Worm (Caenorhabditis elegans) whole organism, L4 larva: ENCODE data around the gene ZC477.3.

Source experiments
- D1046.2 ChIP-seq: fragments of 200-800 bp; sonication (Bioruptor generic); IDR thresholded peaks from 2 replicates; pipeline ENCODE4 v1.3.6; 2022; ENCODE audit warnings: missing genetic modification characterization, missing compliant biosample characterization
- F10B5.3 ChIP-seq: sonication (generic microtip); optimal IDR thresholded peaks from 2 replicates; lab custom pipeline; 2016; ENCODE audit warnings: mild to moderate bottlenecking, missing genetic modification characterization, missing compliant biosample characterization
- F26F4.8 ChIP-seq: fragments of 200-800 bp; sonication (Bioruptor generic); conservative IDR thresholded peaks from 2 replicates; pipeline ENCODE4 v1.3.6; 2022; ENCODE audit warnings: missing genetic modification characterization, missing compliant biosample characterization
- F37D6.2 ChIP-seq: sonication (generic microtip); optimal IDR thresholded peaks from 2 replicates; lab custom pipeline; 2016; ENCODE audit warnings: mild to moderate bottlenecking, missing genetic modification characterization, missing compliant biosample characterization
- F44E2.7 ChIP-seq: fragments of 200-800 bp; sonication (Bioruptor generic); IDR thresholded peaks from 2 replicates; pipeline ENCODE4 v2.1.2; 2022; ENCODE audit warnings: missing genetic modification characterization, missing compliant biosample characterization
- F49E8.2 ChIP-seq: sonication (generic microtip); optimal IDR thresholded peaks from 2 replicates; lab custom pipeline; 2016; ENCODE audit warnings: missing compliant biosample characterization, mild to moderate bottlenecking, missing genetic modification characterization, borderline replicate concordance
- R02D3.7 ChIP-seq: fragments of 150-350 bp; sonication (generic microtip); optimal IDR thresholded peaks from 3 replicates; lab custom pipeline; 2014; ENCODE audit warnings: missing biosample characterization, missing genetic modification characterization
- T26A8.4 ChIP-seq: fragments of 200-800 bp; sonication (Bioruptor generic); IDR thresholded peaks from 2 replicates; pipeline ENCODE4 v1.3.6; 2022; ENCODE audit warnings: missing genetic modification characterization, missing compliant biosample characterization
- Y48G9A.11 ChIP-seq: fragments of 200-800 bp; sonication (Bioruptor generic); IDR thresholded peaks from 2 replicates; pipeline ENCODE4 v1.3.6; 2022; ENCODE audit warnings: missing genetic modification reagents, missing genetic modification characterization, missing compliant biosample characterization
- ZK337.2 ChIP-seq: fragments of 200-800 bp; sonication (Bioruptor generic); IDR thresholded peaks from 2 replicates; pipeline ENCODE4 v1.3.6; 2022; ENCODE audit warnings: missing genetic modification reagents, missing genetic modification characterization, missing compliant biosample characterization
- aly-2 ChIP-seq: sonication (generic microtip); optimal IDR thresholded peaks from 2 replicates; lab custom pipeline; 2018; ENCODE audit warnings: missing biosample characterization, missing genetic modification characterization
- ceh-28 ChIP-seq: fragments of 150-350 bp; optimal IDR thresholded peaks from 2 replicates; lab custom pipeline; 2014; ENCODE audit warnings: missing biosample characterization, missing genetic modification reagents, missing genetic modification characterization
- ceh-32 ChIP-seq: sonication (generic microtip); optimal IDR thresholded peaks from 2 replicates; lab custom pipeline; 2016; ENCODE audit warnings: mild to moderate bottlenecking, missing genetic modification characterization, missing compliant biosample characterization; ENCODE audit not compliant: poor library complexity
- ceh-44 ChIP-seq: fragments of 200-800 bp; sonication (Bioruptor generic); IDR thresholded peaks from 2 replicates; pipeline ENCODE4 v1.3.6; 2022; ENCODE audit warnings: missing genetic modification reagents, missing genetic modification characterization, missing compliant biosample characterization
- ctbp-1 ChIP-seq: fragments of 200-800 bp; sonication (Bioruptor generic); IDR thresholded peaks from 2 replicates; pipeline ENCODE4 v1.3.6; 2022; ENCODE audit warnings: missing genetic modification reagents, missing genetic modification characterization, missing compliant biosample characterization
- daf-12 ChIP-seq: fragments of 150-350 bp; optimal IDR thresholded peaks from 2 replicates; lab custom pipeline; 2014; ENCODE audit warnings: missing biosample characterization, missing genetic modification reagents, missing genetic modification characterization
- daf-19 ChIP-seq: fragments of 200-800 bp; sonication (Bioruptor generic); conservative IDR thresholded peaks from 2 replicates; pipeline ENCODE4 v1.3.6; 2022; ENCODE audit warnings: missing genetic modification characterization, missing compliant biosample characterization
- dmd-8 ChIP-seq: fragments of 200-800 bp; sonication (Bioruptor generic); IDR thresholded peaks from 2 replicates; pipeline ENCODE4 v1.3.6; 2022; ENCODE audit warnings: missing genetic modification characterization, missing compliant biosample characterization
- dpl-1 ChIP-seq: fragments of 150-350 bp; optimal IDR thresholded peaks from 2 replicates; lab custom pipeline; 2014; ENCODE audit warnings: missing biosample characterization, missing genetic modification reagents, missing genetic modification characterization
- dve-1 ChIP-seq: sonication (generic microtip); optimal IDR thresholded peaks from 2 replicates; lab custom pipeline; 2017; ENCODE audit warnings: antibody characterized with exemption, mild to moderate bottlenecking, missing genetic modification characterization, missing compliant biosample characterization; ENCODE audit not compliant: insufficient read depth
- egl-27 ChIP-seq: sonication (generic microtip); optimal IDR thresholded peaks from 3 replicates; lab custom pipeline; 2017; ENCODE audit warnings: missing biosample characterization, missing genetic modification reagents, missing genetic modification characterization
- egl-43 ChIP-seq: fragments of 200-800 bp; sonication (Bioruptor generic); IDR thresholded peaks from 2 replicates; pipeline ENCODE4 v1.3.6; 2022; ENCODE audit warnings: missing genetic modification reagents, missing genetic modification characterization, missing compliant biosample characterization
- gei-8 ChIP-seq: fragments of 200-800 bp; sonication (Bioruptor generic); optimal IDR thresholded peaks from 2 replicates; lab custom pipeline; 2018; ENCODE audit warnings: mild to moderate bottlenecking, missing genetic modification characterization, missing compliant biosample characterization
- lin-13 ChIP-seq: fragments of 150-350 bp; optimal IDR thresholded peaks from 2 replicates; lab custom pipeline; 2014; ENCODE audit warnings: missing biosample characterization, missing genetic modification reagents, missing genetic modification characterization
- lin-15B ChIP-seq: fragments of 150-350 bp; sonication (generic microtip); optimal IDR thresholded peaks from 3 replicates; lab custom pipeline; 2014; ENCODE audit warnings: missing biosample characterization, missing genetic modification characterization
- lin-38 ChIP-seq: fragments of 200-800 bp; sonication (Bioruptor generic); IDR thresholded peaks from 2 replicates; pipeline ENCODE4 v1.3.6; 2022; ENCODE audit warnings: missing genetic modification reagents, missing genetic modification characterization, missing compliant biosample characterization
- lin-39 ChIP-seq: fragments of 150-350 bp; optimal IDR thresholded peaks from 2 replicates; lab custom pipeline; 2014; ENCODE audit warnings: missing biosample characterization, missing genetic modification reagents, missing genetic modification characterization
- madf-9 ChIP-seq: fragments of 200-800 bp; sonication (Bioruptor generic); conservative IDR thresholded peaks from 2 replicates; pipeline ENCODE4 v1.3.6; 2022; ENCODE audit warnings: missing genetic modification reagents, missing genetic modification characterization, missing compliant biosample characterization
- mdl-1 ChIP-seq, 2 experiments: fragments of 150-350 bp in 1 of 2; sonication (generic microtip) in 1 of 2; optimal IDR thresholded peaks; 2 replicates each; lab custom pipeline; 2014 to 2017; ENCODE audit warnings: missing biosample characterization in 2 of 2, missing genetic modification characterization in 2 of 2
- mxl-2 ChIP-seq: fragments of 200-800 bp; sonication (Bioruptor generic); conservative IDR thresholded peaks from 2 replicates; pipeline ENCODE4 v1.3.6; 2022; ENCODE audit warnings: missing genetic modification reagents, missing genetic modification characterization, missing compliant biosample characterization
- mxl-3 ChIP-seq: fragments of 200-800 bp; sonication (Bioruptor generic); optimal IDR thresholded peaks from 2 replicates; lab custom pipeline; 2018; ENCODE audit warnings: mild to moderate bottlenecking, missing genetic modification characterization, missing compliant biosample characterization
- nhr-237 ChIP-seq: sonication (generic microtip); optimal IDR thresholded peaks from 2 replicates; lab custom pipeline; 2017; ENCODE audit warnings: missing biosample characterization, missing genetic modification characterization
- nhr-25 ChIP-seq: sonication (generic microtip); optimal IDR thresholded peaks from 2 replicates; lab custom pipeline; 2017; ENCODE audit warnings: missing genetic modification characterization, mild to moderate bottlenecking, missing compliant biosample characterization, antibody characterized with exemption, moderate library complexity, borderline replicate concordance; ENCODE audit not compliant: insufficient read depth
- nhr-28 ChIP-seq: fragments of 150-350 bp; optimal IDR thresholded peaks from 2 replicates; lab custom pipeline; 2014; ENCODE audit warnings: missing biosample characterization, missing genetic modification characterization
- nhr-41 ChIP-seq: fragments of 200-800 bp; sonication (Bioruptor generic); IDR thresholded peaks from 2 replicates; pipeline ENCODE4 v1.3.6; 2022; ENCODE audit warnings: missing genetic modification reagents, missing genetic modification characterization, missing compliant biosample characterization
- nhr-42 ChIP-seq: fragments of 200-800 bp; sonication (Bioruptor generic); IDR thresholded peaks from 2 replicates; pipeline ENCODE4 v1.3.6; 2022; ENCODE audit warnings: missing genetic modification characterization, missing compliant biosample characterization
- nhr-48 ChIP-seq: sonication (generic microtip); optimal IDR thresholded peaks from 2 replicates; lab custom pipeline; 2016; ENCODE audit warnings: mild to moderate bottlenecking, missing genetic modification characterization, missing compliant biosample characterization
- pha-4 ChIP-seq, 2 experiments: fragments of 150-350 bp in 1 of 2; fragments of 200-800 bp in 1 of 2; sonication (Bioruptor generic) in 1 of 2; IDR thresholded peaks in 1 of 2; optimal IDR thresholded peaks in 1 of 2; 2 replicates each; pipeline versions ENCODE4 v1.3.6 to Lab custom; 2014 to 2022; ENCODE audit warnings: missing genetic modification characterization in 2 of 2, missing genetic modification reagents in 2 of 2, missing biosample characterization in 1 of 2, missing compliant biosample characterization in 1 of 2
- pqm-1 ChIP-seq: sonication (generic microtip); optimal IDR thresholded peaks from 2 replicates; lab custom pipeline; 2017; ENCODE audit warnings: missing biosample characterization, missing genetic modification characterization
- rbr-2 ChIP-seq: sonication (generic microtip); optimal IDR thresholded peaks from 2 replicates; lab custom pipeline; 2016; ENCODE audit warnings: missing genotype, missing genetic modification characterization, missing compliant biosample characterization
- saeg-2 ChIP-seq: fragments of 200-800 bp; sonication (Bioruptor generic); IDR thresholded peaks from 2 replicates; pipeline ENCODE4 v1.3.6; 2022; ENCODE audit warnings: missing genetic modification reagents, missing genetic modification characterization, missing compliant biosample characterization
- sdz-12 ChIP-seq: fragments of 200-800 bp; sonication (Bioruptor generic); optimal IDR thresholded peaks from 2 replicates; lab custom pipeline; 2018; ENCODE audit warnings: mild to moderate bottlenecking, missing genetic modification characterization, missing compliant biosample characterization
- set-16 ChIP-seq: fragments of 200-800 bp; sonication (Bioruptor generic); IDR thresholded peaks from 2 replicates; pipeline ENCODE4 v1.3.6; 2022; ENCODE audit warnings: missing genetic modification reagents, missing genetic modification characterization, missing compliant biosample characterization
- snpc-4 ChIP-seq: fragments of 150-350 bp; optimal IDR thresholded peaks from 2 replicates; lab custom pipeline; 2014; ENCODE audit warnings: missing biosample characterization, missing genetic modification characterization
- spr-3 ChIP-seq: fragments of 200-800 bp; sonication (Bioruptor generic); optimal IDR thresholded peaks from 2 replicates; lab custom pipeline; 2018; ENCODE audit warnings: mild to moderate bottlenecking, missing genetic modification characterization, missing compliant biosample characterization
- tag-97 ChIP-seq: fragments of 200-800 bp; sonication (Bioruptor generic); IDR thresholded peaks from 2 replicates; pipeline ENCODE4 v1.3.6; 2022; ENCODE audit warnings: missing genetic modification characterization, missing compliant biosample characterization
- unc-130 ChIP-seq: sonication (generic microtip); optimal IDR thresholded peaks from 2 replicates; lab custom pipeline; 2016; ENCODE audit warnings: missing genetic modification reagents, missing genetic modification characterization, missing compliant biosample characterization
- unc-39 ChIP-seq: sonication (generic microtip); optimal IDR thresholded peaks from 2 replicates; lab custom pipeline; 2017; ENCODE audit warnings: missing biosample characterization, missing genetic modification characterization
- zfp-3 ChIP-seq: fragments of 200-800 bp; sonication (Bioruptor generic); conservative IDR thresholded peaks from 2 replicates; pipeline ENCODE4 v1.3.6; 2022; ENCODE audit warnings: missing genetic modification reagents, missing genetic modification characterization, missing compliant biosample characterization
- zip-2 ChIP-seq: fragments of 150-350 bp; optimal IDR thresholded peaks from 2 replicates; lab custom pipeline; 2014; ENCODE audit warnings: missing biosample characterization, missing genetic modification characterization
- ztf-7 ChIP-seq: fragments of 150-350 bp; optimal IDR thresholded peaks from 2 replicates; lab custom pipeline; 2014; ENCODE audit warnings: missing biosample characterization, missing genetic modification characterization

Gene ZC477.3

DNA sequence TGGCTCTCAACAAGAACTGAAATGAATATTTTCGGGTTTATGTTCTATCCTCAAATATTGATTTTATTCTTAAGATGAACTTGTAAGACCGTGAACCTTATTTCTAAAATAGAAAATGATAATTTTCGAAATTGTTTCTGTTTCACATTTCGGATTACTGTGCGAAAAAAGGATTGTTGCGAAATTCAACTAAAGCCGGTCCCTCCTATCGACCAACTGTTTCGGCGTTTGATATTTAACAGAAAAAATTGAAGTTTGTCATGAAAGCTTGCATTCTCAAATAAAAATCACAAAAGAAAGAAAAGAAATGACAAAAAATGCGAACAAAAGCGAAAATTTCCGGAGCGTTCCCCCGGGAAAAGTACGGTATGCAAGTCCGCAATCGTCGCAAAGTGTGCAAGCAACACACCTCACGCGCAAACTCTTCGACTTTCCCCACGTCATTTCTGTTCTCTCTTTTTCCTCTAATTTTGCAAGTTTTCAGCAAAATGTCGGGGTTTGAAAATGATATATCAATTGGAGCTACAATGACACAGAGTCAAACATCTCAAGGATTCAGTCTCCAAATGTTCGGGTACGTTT is 45.8 kb downstream of the ZC477.3 start, which contains the start of gene C34D4.4 (continued):
- TF ChIP-seq nhr-25 (no peak), sdz-12 (GFP tag; lab: Kevin White, UChicago) (no peak), nhr-41 (GFP tag; lab: Robert Waterston, UW) (no peak), rbr-2 (no peak), lin-39 (no peak), nhr-28 (tag; lab: Kevin White, UChicago) (peak; percentile 5), aly-2 (tag; lab: Kevin White, UChicago) (no peak), dpl-1 (peak; percentile 58), tag-97 (GFP tag; lab: Robert Waterston, UW) (no peak), snpc-4 (no peak), set-16 (GFP tag; lab: Robert Waterston, UW) (no peak), mxl-2 (GFP tag; lab: Robert Waterston, UW) (no peak), zfp-3 (GFP tag; lab: Robert Waterston, UW) (no peak), ceh-28 (tag; lab: Kevin White, UChicago) (no peak), zip-2 (tag; lab: Kevin White, UChicago) (no peak), mxl-3 (GFP tag; lab: Kevin White, UChicago) (no peak), F37D6.2 (tag; lab: Kevin White, UChicago) (no peak), F44E2.7 (no peak), unc-39 (no peak), egl-43 (GFP tag; lab: Robert Waterston, UW) (no peak), F26F4.8 (GFP tag; lab: Robert Waterston, UW) (no peak), nhr-48 (no peak), unc-130 (no peak), ctbp-1 (GFP tag; lab: Robert Waterston, UW) (no peak), spr-3 (GFP tag; lab: Kevin White, UChicago) (no peak), saeg-2 (GFP tag; lab: Robert Waterston, UW) (no peak), mdl-1 (tag; optimal IDR thresholded peaks at IDR 0.05; lab: Kevin White, UChicago) (no peak), ceh-32 (tag; lab: Kevin White, UChicago) (no peak), ceh-44 (no peak), dmd-8 (GFP tag; lab: Robert Waterston, UW) (no peak), pqm-1 (tag; lab: Kevin White, UChicago) (no peak), lin-38 (GFP tag; lab: Robert Waterston, UW) (no peak), lin-15B (no peak), F10B5.3 (tag; lab: Kevin White, UChicago) (no peak), gei-8 (no peak), ZK337.2 (GFP tag; lab: Robert Waterston, UW) (no peak), daf-19 (GFP tag; lab: Robert Waterston, UW) (no peak), nhr-237 (tag; lab: Kevin White, UChicago) (no peak), F49E8.2 (tag; lab: Kevin White, UChicago) (no peak), pha-4 (GFP tag; IDR thresholded peaks at IDR 0.05; lab: Robert Waterston, UW) (no peak), pha-4 (tag; optimal IDR thresholded peaks at IDR 0.05; lab: Kevin White, UChicago) (peak; percentile 13), lin-13 (peak; percentile 27), daf-12 (tag; lab: Kevin White, UChicago) (no peak), madf-9 (no peak), dve-1 (no peak), D1046.2 (GFP tag; lab: Robert Waterston, UW) (no peak), R02D3.7 (tag; lab: Kevin White, UChicago) (no peak), T26A8.4 (no peak), ztf-7 (tag; lab: Kevin White, UChicago) (no peak), Y48G9A.11 (GFP tag; lab: Robert Waterston, UW) (no peak), egl-27 (tag; lab: Kevin White, UChicago) (no peak), nhr-42 (GFP tag; lab: Robert Waterston, UW) (no peak)
